Worm (Caenorhabditis elegans): ENCODE results near the gene mec-14.

Gene mec-14

ce11 chrIII:7215532-7215931 lies 22.7 kb upstream of the mec-14 start:
- TF ChIP-seq pag-3 (tag; optimal IDR thresholded peaks at IDR 0.05; ENCODE audit: borderline replicate concordance, insufficient read depth) (no peak), C04F5.9 (tag; optimal IDR thresholded peaks at IDR 0.05) (no peak), hpl-2 (GFP tag; optimal IDR thresholded peaks at IDR 0.05) (no peak), irx-1 (tag; optimal IDR thresholded peaks at IDR 0.05) (no peak), nhr-71 (tag; optimal IDR thresholded peaks at IDR 0.05) (peak; percentile 49), efl-1 (optimal IDR thresholded peaks at IDR 0.05) (no peak), efl-1 (GFP tag; optimal IDR thresholded peaks at IDR 0.05 in 1 of 2) (peak in 1 of 2 experiments; percentile 44), lin-13 (GFP tag; optimal IDR thresholded peaks at IDR 0.05) (no peak), unc-86 (tag; optimal IDR thresholded peaks at IDR 0.05) (no peak), lin-14 (GFP tag; optimal IDR thresholded peaks at IDR 0.05) (peak; percentile 62), rnt-1 (tag; optimal IDR thresholded peaks at IDR 0.05) (peak; percentile 63), snu-23 (GFP tag; optimal IDR thresholded peaks at IDR 0.05) (peak; percentile 9), ama-1 (optimal IDR thresholded peaks at IDR 0.05) (no peak), tbx-2 (tag; optimal IDR thresholded peaks at IDR 0.05) (no peak), lin-15B (tag; optimal IDR thresholded peaks at IDR 0.05) (no peak), unc-130 (tag; optimal IDR thresholded peaks at IDR 0.05) (no peak), lin-35 (GFP tag; optimal IDR thresholded peaks at IDR 0.05) (peak in 1 of 2 experiments; percentile 13), ets-5 (GFP tag; IDR thresholded peaks at IDR 0.05) (no peak), pqm-1 (tag; optimal IDR thresholded peaks at IDR 0.05) (no peak), lsy-2 (tag; optimal IDR thresholded peaks at IDR 0.05) (peak in 1 of 2 experiments; percentile 41), nhr-19 (GFP tag; conservative IDR thresholded peaks at IDR 0.05) (0 out of 2 replicates have a peak, but pooled peaks have one; percentile 6)

- TF ChIP-seq Y116A8C.19 (tag; optimal IDR thresholded peaks at IDR 0.05; ENCODE audit: borderline replicate concordance) = no peak
- TF ChIP-seq lin-14 (GFP tag; optimal IDR thresholded peaks at IDR 0.05) = peak; percentile 46
- TF ChIP-seq blmp-1 (tag; optimal IDR thresholded peaks at IDR 0.05) = peak; percentile 94
- TF ChIP-seq C16A3.4 (tag; optimal IDR thresholded peaks at IDR 0.05) = no peak
- peak; percentile 49 for TF ChIP-seq elt-2 (tag; optimal IDR thresholded peaks at IDR 0.05)
- peak in 1 of 2 experiments; percentile 14 for TF ChIP-seq lin-35 (GFP tag; optimal IDR thresholded peaks at IDR 0.05)
- TF ChIP-seq nhr-20 (tag; optimal IDR thresholded peaks at IDR 0.05) = peak; percentile 2
- TF ChIP-seq unc-30 (tag; optimal IDR thresholded peaks at IDR 0.05) = no peak
- peak in 1 of 6 experiments; percentile 28 for TF ChIP-seq elt-3 (tag; optimal IDR thresholded peaks at IDR 0.05)
- TF ChIP-seq lsy-2 (tag; optimal IDR thresholded peaks at IDR 0.05) = no peak
- 0 out of 2 replicates have a peak, but pooled peaks have one; percentile 9 for TF ChIP-seq nhr-19 (GFP tag; conservative IDR thresholded peaks at IDR 0.05)
Measured at ce11 chrIII:7212028-7212427, 19.2 kb upstream of the mec-14 start.

ce11 chrIII:7210486-7210885 lies 17.7 kb upstream of the mec-14 start:
- TF ChIP-seq nhr-237 (tag; optimal IDR thresholded peaks at IDR 0.05) (no peak), lin-14 (GFP tag; optimal IDR thresholded peaks at IDR 0.05) (peak; percentile 0)

- no peak for TF ChIP-seq blmp-1 (tag; optimal IDR thresholded peaks at IDR 0.05)
- no peak for TF ChIP-seq lin-14 (GFP tag; optimal IDR thresholded peaks at IDR 0.05)
- TF ChIP-seq lir-3 (tag; optimal IDR thresholded peaks at IDR 0.05; ENCODE audit: poor library complexity) = no peak
- no peak for TF ChIP-seq mep-1 (tag; optimal IDR thresholded peaks at IDR 0.05)
- TF ChIP-seq skn-1 (tag; optimal IDR thresholded peaks at IDR 0.05) = no peak
- no peak for TF ChIP-seq xbp-1 (tag; optimal IDR thresholded peaks at IDR 0.05)
- no peak for TF ChIP-seq efl-1 (optimal IDR thresholded peaks at IDR 0.05)
- peak in 1 of 2 experiments; percentile 91 for TF ChIP-seq efl-1 (GFP tag; optimal IDR thresholded peaks at IDR 0.05 in 1 of 2)
- TF ChIP-seq mab-9 (GFP tag; IDR thresholded peaks at IDR 0.05) = no peak
- TF ChIP-seq irx-1 (tag; optimal IDR thresholded peaks at IDR 0.05) = no peak
- TF ChIP-seq nhr-28 (tag; optimal IDR thresholded peaks at IDR 0.05) = no peak
- TF ChIP-seq tlp-1 (tag; optimal IDR thresholded peaks at IDR 0.05) = no peak
- TF ChIP-seq lsy-2 (tag; optimal IDR thresholded peaks at IDR 0.05) = peak in 1 of 2 experiments; percentile 50
- TF ChIP-seq unc-30 (tag; optimal IDR thresholded peaks at IDR 0.05) = no peak
Measured at ce11 chrIII:7209721-7210120, 16.9 kb upstream of the mec-14 start, which contains the start of gene R151.2. Gene R151.2, plus strand, starts transcription at chrIII:7209967.
